Fruit fly (Drosophila melanogaster) whole organism: Measurements from ENCODE around the gene CG9171.

Experiments used
- CG8478 ChIP-seq: fragments of >200 bp; optimal IDR thresholded peaks from 2 replicates; lab custom pipeline; 2018; ENCODE audit warnings: inconsistent platforms
- Dll ChIP-seq: fragments of >200 bp; optimal IDR thresholded peaks from 2 replicates; lab custom pipeline; 2017
- EcR ChIP-seq, 2 experiments: fragments of >200 bp; optimal IDR thresholded peaks; 2 replicates each; lab custom pipeline; 2017; ENCODE audit warnings: missing biosample characterization in 2 of 2, missing genetic modification characterization in 2 of 2, missing genetic modification reagents in 2 of 2
- pan ChIP-seq: fragments of >200 bp; optimal IDR thresholded peaks from 2 replicates; lab custom pipeline; 2017
- psq ChIP-seq: fragments of >200 bp; optimal IDR thresholded peaks from 2 replicates; lab custom pipeline; 2017
- usp ChIP-seq: fragments of >200 bp; optimal IDR thresholded peaks from 2 replicates; lab custom pipeline; 2017; ENCODE audit warnings: missing biosample characterization, missing genetic modification characterization, mixed read lengths

DNA sequence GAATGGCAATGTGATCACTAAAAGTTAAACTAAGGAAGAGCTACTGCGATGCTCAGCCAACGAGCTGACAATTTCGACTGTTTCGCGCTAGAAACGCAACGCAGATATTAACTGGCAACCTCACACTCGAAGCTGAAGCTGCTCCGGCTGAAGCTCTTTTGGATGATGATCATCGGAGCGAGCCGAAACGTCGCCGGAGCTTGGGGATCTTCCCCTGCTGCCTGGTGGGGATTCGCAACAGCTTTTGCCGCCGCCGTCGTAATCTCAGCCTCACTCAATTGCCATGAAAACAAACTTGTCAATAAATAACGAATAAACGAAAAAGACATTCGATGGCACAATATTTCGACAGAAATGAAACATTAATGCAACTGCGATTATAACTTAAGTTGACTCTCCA lies 34.0 kb downstream of the CG9171 start, which contains the start of gene obst-E:
- no peak for TF ChIP-seq CG8478 (lab: Kevin White, UChicago)
- no peak for TF ChIP-seq Dll (lab: Kevin White, UChicago)
- no peak for TF ChIP-seq psq (lab: Kevin White, UChicago)
- no peak for TF ChIP-seq usp (GFP tag; lab: Kevin White, UChicago)
- TF ChIP-seq EcR (GFP tag; optimal IDR thresholded peaks at IDR 0.05; lab: Kevin White, UChicago), result no peak
- TF ChIP-seq pan (lab: Kevin White, UChicago), result no peak
